Fruit fly (Drosophila melanogaster) whole organism, embryonic: Measurements from ENCODE around the gene CG8564.

Experiments used
- ATbp ChIP-seq: fragments of 200-800 bp; sonication (Bioruptor generic); optimal IDR thresholded peaks from 2 replicates; lab custom pipeline; 2017; ENCODE audit warnings: missing biosample characterization, mild to moderate bottlenecking, missing genetic modification characterization, missing genetic modification reagents
- Bdp1 ChIP-seq: fragments of 200-800 bp; sonication (Bioruptor generic); optimal IDR thresholded peaks from 3 replicates; lab custom pipeline; 2016; ENCODE audit warnings: missing biosample characterization, missing genetic modification characterization
- CG10267 ChIP-seq: fragments of 200-800 bp; sonication (Bioruptor generic); optimal IDR thresholded peaks from 2 replicates; lab custom pipeline; 2018; ENCODE audit warnings: missing biosample characterization, mild to moderate bottlenecking, missing genetic modification characterization, moderate library complexity
- CG10959 ChIP-seq: fragments of 200-800 bp; sonication (Bioruptor generic); IDR thresholded peaks from 2 replicates; pipeline ENCODE4 v1.3.6; 2022; ENCODE audit warnings: missing biosample characterization, missing genetic modification characterization
- CG11398 ChIP-seq: fragments of 200-800 bp; sonication (Bioruptor generic); optimal IDR thresholded peaks from 2 replicates; lab custom pipeline; 2016; ENCODE audit warnings: missing biosample characterization, missing genetic modification characterization
- CG1529 ChIP-seq: fragments of 200-800 bp; sonication (Bioruptor generic); optimal IDR thresholded peaks from 3 replicates; lab custom pipeline; 2018; ENCODE audit warnings: missing biosample characterization, missing genetic modification characterization
- CG15514 ChIP-seq: fragments of 200-800 bp; sonication (Bioruptor generic); optimal IDR thresholded peaks from 3 replicates; lab custom pipeline; 2017; ENCODE audit warnings: missing biosample characterization, missing genetic modification characterization, mild to moderate bottlenecking, moderate library complexity, missing genetic modification reagents
- CG1603 ChIP-seq: fragments of 200-800 bp; sonication (Bioruptor generic); optimal IDR thresholded peaks from 2 replicates; lab custom pipeline; 2019; ENCODE audit warnings: missing biosample characterization, mild to moderate bottlenecking, missing genetic modification characterization, moderate library complexity
- CG1832 ChIP-seq: fragments of 200-800 bp; sonication (Bioruptor generic); optimal IDR thresholded peaks from 2 replicates; lab custom pipeline; 2017; ENCODE audit warnings: missing biosample characterization, mild to moderate bottlenecking, missing genetic modification characterization, inconsistent platforms
- CG2875 ChIP-seq: fragments of 200-800 bp; sonication (Bioruptor generic); optimal IDR thresholded peaks from 2 replicates; lab custom pipeline; 2017; ENCODE audit warnings: missing biosample characterization, mild to moderate bottlenecking, missing genetic modification characterization, missing genetic modification reagents
- CG32532 ChIP-seq: fragments of 200-800 bp; sonication (Bioruptor generic); IDR thresholded peaks from 2 replicates; pipeline ENCODE4 v1.3.6; 2022; ENCODE audit warnings: missing biosample characterization, missing genetic modification characterization
- CG42726 ChIP-seq: fragments of 200-800 bp; sonication (Bioruptor generic); IDR thresholded peaks from 2 replicates; pipeline ENCODE4 v1.3.6; 2022; ENCODE audit warnings: missing biosample characterization, missing genetic modification characterization; ENCODE audit not compliant: partially characterized antibody
- CG4820 ChIP-seq: fragments of 200-800 bp; sonication (Bioruptor generic); optimal IDR thresholded peaks from 3 replicates; lab custom pipeline; 2016; ENCODE audit warnings: missing biosample characterization, missing genetic modification characterization
- CG7271 ChIP-seq: fragments of 200-800 bp; sonication (Bioruptor generic); optimal IDR thresholded peaks from 2 replicates; lab custom pipeline; 2018; ENCODE audit warnings: missing biosample characterization, mild to moderate bottlenecking, missing genetic modification characterization, moderate library complexity
- CG7357 ChIP-seq: fragments of 200-800 bp; sonication (Bioruptor generic); IDR thresholded peaks from 3 replicates; pipeline ENCODE4 v1.3.6; 2022; ENCODE audit warnings: missing biosample characterization, missing genetic modification characterization
- CG7786 ChIP-seq: fragments of 200-800 bp; sonication (Bioruptor generic); optimal IDR thresholded peaks from 2 replicates; lab custom pipeline; 2016; ENCODE audit warnings: missing biosample characterization, missing genetic modification characterization
- CG8290 ChIP-seq, 3 experiments: fragments of 200-800 bp; sonication (Bioruptor generic); optimal IDR thresholded peaks; 2 replicates each; lab custom pipeline; 2016 to 2019; ENCODE audit warnings: missing biosample characterization in 3 of 3, missing genetic modification characterization in 3 of 3, mild to moderate bottlenecking in 2 of 3, moderate library complexity in 1 of 3
- CG8924 ChIP-seq: fragments of 200-800 bp; optimal IDR thresholded peaks from 3 replicates; lab custom pipeline; 2019; ENCODE audit warnings: missing biosample characterization, mild to moderate bottlenecking, missing genetic modification characterization, moderate library complexity
- CTCF ChIP-seq: fragments of 200-800 bp; sonication (Bioruptor generic); optimal IDR thresholded peaks from 2 replicates; lab custom pipeline; 2017; ENCODE audit warnings: missing biosample characterization, mild to moderate bottlenecking, missing genetic modification characterization, moderate library complexity
- Elba2 ChIP-seq: fragments of 200-800 bp; sonication (Bioruptor generic); optimal IDR thresholded peaks from 3 replicates; lab custom pipeline; 2016; ENCODE audit warnings: missing biosample characterization, missing genetic modification characterization
- HmgD ChIP-seq: fragments of 200-800 bp; sonication (Bioruptor generic); optimal IDR thresholded peaks from 3 replicates; lab custom pipeline; 2016; ENCODE audit warnings: missing biosample characterization, missing genetic modification characterization
- Hr3 ChIP-seq: fragments of 200-800 bp; sonication (Bioruptor generic); optimal IDR thresholded peaks from 3 replicates; lab custom pipeline; 2016; ENCODE audit warnings: missing biosample characterization, missing genetic modification characterization
- Hr39 ChIP-seq: fragments of >200 bp; optimal IDR thresholded peaks from 2 replicates; lab custom pipeline; 2017
- Hsf ChIP-seq: fragments of 200-800 bp; sonication (Bioruptor generic); optimal IDR thresholded peaks from 3 replicates; lab custom pipeline; 2016; ENCODE audit warnings: missing biosample characterization, missing genetic modification characterization
- Lim3 ChIP-seq: fragments of 200-800 bp; sonication (Bioruptor generic); IDR thresholded peaks from 2 replicates; pipeline ENCODE4 v1.3.6; 2022; ENCODE audit warnings: missing biosample characterization, missing genetic modification characterization
- Mad ChIP-seq: fragments of 200-800 bp; sonication (Bioruptor generic); optimal IDR thresholded peaks from 2 replicates; lab custom pipeline; 2016; ENCODE audit warnings: missing biosample characterization, missing genetic modification characterization
- Mes4 ChIP-seq: fragments of 200-800 bp; sonication (Bioruptor generic); optimal IDR thresholded peaks from 2 replicates; lab custom pipeline; 2016; ENCODE audit warnings: missing biosample characterization, missing genetic modification characterization
- Mrtf ChIP-seq: fragments of 200-800 bp; sonication (Bioruptor generic); IDR thresholded peaks from 3 replicates; pipeline ENCODE4 v1.3.6; 2022; ENCODE audit warnings: missing biosample characterization, missing genetic modification characterization
- NC2β ChIP-seq: fragments of 200-800 bp; sonication (Bioruptor generic); optimal IDR thresholded peaks from 2 replicates; lab custom pipeline; 2016; ENCODE audit warnings: missing biosample characterization, missing genetic modification characterization
- Neu2 ChIP-seq: fragments of 200-800 bp; sonication (Bioruptor generic); optimal IDR thresholded peaks from 3 replicates; lab custom pipeline; 2016; ENCODE audit warnings: missing biosample characterization, missing genetic modification characterization, borderline replicate concordance
- TFAM ChIP-seq: fragments of 200-800 bp; sonication (Bioruptor generic); optimal IDR thresholded peaks from 2 replicates; lab custom pipeline; 2017; ENCODE audit warnings: missing biosample characterization, missing genetic modification characterization, inconsistent platforms
- Tbp ChIP-seq: fragments of >200 bp; optimal IDR thresholded peaks from 2 replicates; lab custom pipeline; 2018; ENCODE audit warnings: missing biosample characterization, missing genetic modification characterization
- abd-A ChIP-seq: fragments of 200-800 bp; sonication (Bioruptor generic); optimal IDR thresholded peaks from 3 replicates; lab custom pipeline; 2019; ENCODE audit warnings: missing biosample characterization, mild to moderate bottlenecking, missing genetic modification characterization, moderate library complexity
- bowl ChIP-seq: fragments of 200-800 bp; sonication (Bioruptor generic); IDR thresholded peaks from 2 replicates; pipeline ENCODE4 v1.3.6; 2022; ENCODE audit warnings: missing biosample characterization, missing genetic modification characterization
- ci ChIP-seq: fragments of 200-800 bp; sonication (Bioruptor generic); IDR thresholded peaks from 3 replicates; pipeline ENCODE4 v1.3.6; 2022; ENCODE audit warnings: missing biosample characterization, missing genetic modification characterization
- cwo ChIP-seq: fragments of 200-800 bp; sonication (Bioruptor generic); optimal IDR thresholded peaks from 3 replicates; lab custom pipeline; 2017; ENCODE audit warnings: missing biosample characterization, missing genetic modification characterization, mild to moderate bottlenecking, moderate library complexity, missing genetic modification reagents
- fd3F ChIP-seq: fragments of 200-800 bp; sonication (Bioruptor generic); optimal IDR thresholded peaks from 2 replicates; lab custom pipeline; 2018; ENCODE audit warnings: missing biosample characterization, mild to moderate bottlenecking, missing genetic modification characterization, moderate library complexity
- kah ChIP-seq: fragments of 200-800 bp; sonication (Bioruptor generic); optimal IDR thresholded peaks from 2 replicates; lab custom pipeline; 2018; ENCODE audit warnings: missing biosample characterization, mild to moderate bottlenecking, missing genetic modification characterization
- mirr ChIP-seq: fragments of 200-800 bp; sonication (Bioruptor generic); optimal IDR thresholded peaks from 3 replicates; lab custom pipeline; 2018; ENCODE audit warnings: missing biosample characterization, mild to moderate bottlenecking, missing genetic modification characterization
- nau ChIP-seq: fragments of 200-800 bp; sonication (Bioruptor generic); optimal IDR thresholded peaks from 3 replicates; lab custom pipeline; 2017; ENCODE audit warnings: missing biosample characterization, mild to moderate bottlenecking, missing genetic modification characterization, missing genetic modification reagents
- pfk ChIP-seq: fragments of 200-800 bp; sonication (Bioruptor generic); optimal IDR thresholded peaks from 2 replicates; lab custom pipeline; 2018; ENCODE audit warnings: missing biosample characterization, mild to moderate bottlenecking, missing genetic modification characterization, moderate library complexity
- pita ChIP-seq: fragments of 200-800 bp; sonication (Bioruptor generic); optimal IDR thresholded peaks from 2 replicates; lab custom pipeline; 2017; ENCODE audit warnings: missing biosample characterization, mild to moderate bottlenecking, missing genetic modification characterization
- pzg ChIP-seq: fragments of 200-800 bp; sonication (Bioruptor generic); optimal IDR thresholded peaks from 3 replicates; lab custom pipeline; 2018; ENCODE audit warnings: missing biosample characterization, mild to moderate bottlenecking, missing genetic modification characterization, moderate library complexity
- rib ChIP-seq: fragments of 200-800 bp; sonication (Bioruptor generic); IDR thresholded peaks from 2 replicates; pipeline ENCODE4 v1.3.6; 2022; ENCODE audit warnings: missing biosample characterization, missing genetic modification characterization
- row ChIP-seq: fragments of 200-800 bp; sonication (Bioruptor generic); IDR thresholded peaks from 3 replicates; pipeline ENCODE4 v1.3.6; 2022; ENCODE audit warnings: missing biosample characterization, missing genetic modification characterization
- seq ChIP-seq: fragments of 200-800 bp; sonication (Bioruptor generic); IDR thresholded peaks from 2 replicates; pipeline ENCODE4 v1.3.6; 2022; ENCODE audit warnings: missing biosample characterization, missing genetic modification characterization
- toy ChIP-seq: fragments of 200-800 bp; sonication (Bioruptor generic); IDR thresholded peaks from 2 replicates; pipeline ENCODE4 v1.3.6; 2022; ENCODE audit warnings: missing biosample characterization, missing genetic modification characterization
- unc-4 ChIP-seq: fragments of 200-800 bp; sonication (Bioruptor generic); IDR thresholded peaks from 2 replicates; pipeline ENCODE4 v1.3.6; 2022; ENCODE audit warnings: missing biosample characterization, missing genetic modification characterization; ENCODE audit not compliant: partially characterized antibody
- yki ChIP-seq: fragments of >200 bp; optimal IDR thresholded peaks from 3 replicates; lab custom pipeline; 2018
- zfh2 ChIP-seq: fragments of 200-800 bp; sonication (Bioruptor generic); optimal IDR thresholded peaks from 2 replicates; lab custom pipeline; 2016; ENCODE audit warnings: missing biosample characterization, missing genetic modification characterization

The CG8564 gene

DNA sequence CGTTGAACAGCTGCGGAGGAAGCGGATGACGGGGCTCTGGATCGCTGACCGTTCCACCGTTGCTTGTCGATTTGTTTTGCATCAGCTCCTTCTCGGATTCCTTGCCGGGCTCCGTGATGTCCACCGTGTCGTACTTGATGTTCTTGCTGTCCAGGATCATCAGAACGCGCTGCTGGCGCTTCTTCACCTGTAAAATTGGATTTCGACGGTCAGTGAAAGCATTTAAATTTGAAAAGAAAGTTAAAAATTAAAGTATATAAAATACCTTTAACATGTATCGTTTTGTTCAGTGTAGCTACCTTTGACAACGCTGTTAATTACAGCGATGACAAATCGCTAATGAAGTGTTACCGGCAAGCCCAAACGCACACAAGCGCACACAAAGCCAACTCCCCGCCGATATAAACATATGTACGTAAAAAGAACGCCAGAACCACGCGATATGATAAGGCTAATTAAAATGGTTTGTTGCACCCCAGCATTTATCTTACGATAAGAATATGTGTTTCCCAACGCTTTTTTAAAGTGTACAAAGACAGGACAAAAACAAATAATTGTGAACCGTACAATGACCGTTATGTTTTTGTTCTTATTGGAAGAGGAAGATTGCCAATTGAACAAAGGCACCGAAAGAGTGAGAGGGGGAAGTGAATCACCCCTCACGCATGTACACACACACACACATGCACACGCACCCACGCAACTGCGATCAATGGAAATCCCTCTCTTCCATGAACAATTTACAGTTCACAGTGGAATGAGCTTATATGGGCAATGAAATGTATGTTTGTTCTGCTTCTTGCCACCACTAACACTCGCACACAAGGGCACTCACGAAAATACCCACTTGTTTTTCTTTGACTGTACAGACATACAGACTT is 19.7 kb downstream of the CG8564 start (continued):
- TF ChIP-seq toy (GFP tag; lab: Robert Waterston, UW) (no peak), Mad (GFP tag; lab: Kevin White, UChicago) (no peak), CG7271 (tag; lab: Kevin White, UChicago) (no peak), CG8924 (peak; percentile 42), CG1603 (tag; lab: Kevin White, UChicago) (peak; percentile 12), row (peak; percentile 15; the same call in 1 of the 3 replicates), fd3F (no peak), TFAM (GFP tag; lab: Kevin White, UChicago) (no peak), mirr (peak; percentile 94), abd-A (tag; lab: Kevin White, UChicago) (peak; percentile 72), nau (GFP tag; lab: Kevin White, UChicago) (no peak), pfk (no peak), CG7357 (GFP tag; lab: Robert Waterston, UW) (no peak), Mes4 (GFP tag; lab: Kevin White, UChicago) (no peak), Lim3 (GFP tag; lab: Robert Waterston, UW) (no peak), cwo (peak; percentile 24), CG1832 (no peak), rib (GFP tag; lab: Robert Waterston, UW) (peak; percentile 67), CG42726 (GFP tag; lab: Robert Waterston, UW) (no peak), Elba2 (GFP tag; lab: Kevin White, UChicago) (peak; percentile 93), seq (GFP tag; lab: Robert Waterston, UW) (no peak), ci (GFP tag; lab: Robert Waterston, UW) (peak; percentile 80; the same call in 2 of the 3 replicates), Hsf (GFP tag; lab: Kevin White, UChicago) (peak; percentile 7), CG11398 (GFP tag; lab: Kevin White, UChicago) (no peak), Mrtf (GFP tag; lab: Robert Waterston, UW) (no peak), CG8290 (GFP tag; optimal IDR thresholded peaks at IDR 0.05; lab: Kevin White, UChicago) (no peak), CG8290 (tag; optimal IDR thresholded peaks at IDR 0.05; lab: Kevin White, UChicago) (peak in 1 of 2 experiments; percentile 41), Hr39 (lab: Kevin White, UChicago) (no peak), CG2875 (GFP tag; lab: Kevin White, UChicago) (no peak), HmgD (GFP tag; lab: Kevin White, UChicago) (peak; percentile 7), ATbp (GFP tag; lab: Kevin White, UChicago) (no peak), pita (no peak), pzg (peak; percentile 18), zfh2 (GFP tag; lab: Kevin White, UChicago) (no peak), NC2β (GFP tag; lab: Kevin White, UChicago) (no peak), CG1529 (GFP tag; lab: Kevin White, UChicago) (no peak), CG32532 (GFP tag; lab: Robert Waterston, UW) (peak; percentile 57), unc-4 (0 out of 2 replicates have a peak, but pooled peaks have one; percentile 30), CG10959 (GFP tag; lab: Robert Waterston, UW) (no peak), CG10267 (tag; lab: Kevin White, UChicago) (no peak), kah (GFP tag; lab: Kevin White, UChicago) (peak; percentile 98), Tbp (no peak), bowl (GFP tag; lab: Robert Waterston, UW) (no peak), Neu2 (no peak), CG4820 (GFP tag; lab: Kevin White, UChicago) (no peak), CG7786 (no peak), CG15514 (GFP tag; lab: Kevin White, UChicago) (peak; percentile 34), CTCF (GFP tag; lab: Kevin White, UChicago) (peak; percentile 39), Bdp1 (no peak), Hr3 (GFP tag; lab: Kevin White, UChicago) (no peak), yki (no peak)
